Fruit fly (Drosophila melanogaster): ENCODE measurements around the gene SPE.

Gene SPE

dm6 chr3R:23713901-23714300 is 27.8 kb downstream of the SPE start (continued):
- TF ChIP-seq CG4820 (GFP tag; optimal IDR thresholded peaks at IDR 0.05) (peak; percentile 78), Hr78 (GFP tag; optimal IDR thresholded peaks at IDR 0.05) (no peak), E2f1 (GFP tag; IDR thresholded peaks at IDR 0.05) (peak; percentile 50), ssp (GFP tag; IDR thresholded peaks at IDR 0.05) (0 out of 2 replicates have a peak, but pooled peaks have one; percentile 24), dpn (GFP tag; optimal IDR thresholded peaks at IDR 0.05) (peak; percentile 47 to 65), Med (GFP tag) (no peak), ems (GFP tag; optimal IDR thresholded peaks at IDR 0.05) (no peak), gsb-n (tag; optimal IDR thresholded peaks at IDR 0.05) (peak; percentile 69), CG11723 (GFP tag; optimal IDR thresholded peaks at IDR 0.05) (no peak), CG2120 (GFP tag; optimal IDR thresholded peaks at IDR 0.05) (peak; percentile 39), CG5245 (GFP tag; optimal IDR thresholded peaks at IDR 0.05) (peak; percentile 59), Atf3 (GFP tag; optimal IDR thresholded peaks at IDR 0.05) (peak; percentile 41), HLHmδ (GFP tag; optimal IDR thresholded peaks at IDR 0.05) (no peak), CG7556 (GFP tag; optimal IDR thresholded peaks at IDR 0.05) (peak; percentile 45), ase (GFP tag; IDR thresholded peaks at IDR 0.05) (0 out of 3 replicates have a peak, but pooled peaks have one; percentile 46), sens (GFP tag) (peak; percentile 97), exex (tag; optimal IDR thresholded peaks at IDR 0.05) (no peak), CG12942 (GFP tag; optimal IDR thresholded peaks at IDR 0.05) (peak; percentile 40), CG10565 (GFP tag; optimal IDR thresholded peaks at IDR 0.05) (no peak), pnt (GFP tag; optimal IDR thresholded peaks at IDR 0.05) (peak; percentile 34), Nf-YC (tag; optimal IDR thresholded peaks at IDR 0.05) (no peak), CG1603 (tag; optimal IDR thresholded peaks at IDR 0.05) (peak; percentile 82), CG8089 (GFP tag; optimal IDR thresholded peaks at IDR 0.05) (peak; percentile 16), CG2202 (tag; optimal IDR thresholded peaks at IDR 0.05) (peak; percentile 29), HLH54F (GFP tag; optimal IDR thresholded peaks at IDR 0.05) (peak; percentile 9), CG10543 (GFP tag; optimal IDR thresholded peaks at IDR 0.05) (no peak), shn (GFP tag; optimal IDR thresholded peaks at IDR 0.05) (no peak), Dref (GFP tag; IDR thresholded peaks at IDR 0.05) (no peak), zf30C (GFP tag; optimal IDR thresholded peaks at IDR 0.05) (peak; percentile 55), D19A (tag; optimal IDR thresholded peaks at IDR 0.05) (peak; percentile 59), CG34422 (GFP tag; IDR thresholded peaks at IDR 0.05) (peak; percentile 60), gcm2 (GFP tag; optimal IDR thresholded peaks at IDR 0.05) (peak; percentile 16), ac (GFP tag; optimal IDR thresholded peaks at IDR 0.05) (peak; percentile 58), CG10654 (GFP tag; optimal IDR thresholded peaks at IDR 0.05) (peak; percentile 56), Hr39 (optimal IDR thresholded peaks at IDR 0.05) (no peak), salm (tag; optimal IDR thresholded peaks at IDR 0.05) (peak; percentile 56), bbx (GFP tag; IDR thresholded peaks at IDR 0.05; ENCODE audit: partially characterized antibody) (no peak), CG1602 (GFP tag; optimal IDR thresholded peaks at IDR 0.05) (peak; percentile 64), CG18764 (GFP tag; optimal IDR thresholded peaks at IDR 0.05) (peak; percentile 63), fd64A (GFP tag; optimal IDR thresholded peaks at IDR 0.05) (peak; percentile 5), CG30431 (GFP tag; optimal IDR thresholded peaks at IDR 0.05) (peak; percentile 48), Fer3 (tag; optimal IDR thresholded peaks at IDR 0.05) (peak; percentile 50), nom (GFP tag; optimal IDR thresholded peaks at IDR 0.05) (no peak), CG3065 (GFP tag; optimal IDR thresholded peaks at IDR 0.05) (peak; percentile 18), HHEX (GFP tag; optimal IDR thresholded peaks at IDR 0.05) (peak; percentile 43), nerfin-1 (tag; optimal IDR thresholded peaks at IDR 0.05) (peak; percentile 47), CG18262 (tag; optimal IDR thresholded peaks at IDR 0.05) (peak; percentile 35), Antp (GFP tag; optimal IDR thresholded peaks at IDR 0.05) (peak; percentile 46), CG16815 (GFP tag; optimal IDR thresholded peaks at IDR 0.05) (peak; percentile 47), yki (optimal IDR thresholded peaks at IDR 0.05) (no peak), CG17829 (tag; optimal IDR thresholded peaks at IDR 0.05) (peak; percentile 47), CG13624 (GFP tag; optimal IDR thresholded peaks at IDR 0.05) (peak; percentile 10)
